Worm (Caenorhabditis elegans) whole organism, young adult: ENCODE measurements around the gene T24C2.5.
A peak's percentile ranks its signal among the peaks of the same experiment; 100 is the strongest.

ENCODE experiments used
- B0035.1 ChIP-seq: sonication (generic microtip); optimal IDR thresholded peaks from 2 replicates; lab custom pipeline; 2016; ENCODE audit warnings: missing genetic modification characterization, mild to moderate bottlenecking, missing compliant biosample characterization, missing genotype, missing genetic modification reagents
- F37B4.10 ChIP-seq: fragments of 200-800 bp; sonication (Bioruptor generic); IDR thresholded peaks from 2 replicates; pipeline ENCODE4 v1.3.6; 2022; ENCODE audit warnings: missing genetic modification characterization, missing compliant biosample characterization
- T26A5.8 ChIP-seq: sonication (generic microtip); optimal IDR thresholded peaks from 2 replicates; lab custom pipeline; 2016; ENCODE audit warnings: missing genetic modification characterization, missing compliant biosample characterization
- Y53G8AR.9 ChIP-seq: fragments of 200-800 bp; sonication (Bioruptor generic); conservative IDR thresholded peaks from 2 replicates; pipeline ENCODE4 v1.3.6; 2022; ENCODE audit warnings: missing genetic modification reagents, missing genetic modification characterization, missing compliant biosample characterization
- Y67H2A.10 ChIP-seq: fragments of 200-800 bp; sonication (Bioruptor generic); conservative IDR thresholded peaks from 2 replicates; pipeline ENCODE4 v1.3.6; 2022; ENCODE audit warnings: missing genetic modification reagents, missing genetic modification characterization, missing compliant biosample characterization
- Y95B8A.8 ChIP-seq: fragments of 200-800 bp; sonication (Bioruptor generic); IDR thresholded peaks from 2 replicates; pipeline ENCODE4 v1.3.6; 2022; ENCODE audit warnings: missing genetic modification reagents, missing genetic modification characterization, missing compliant biosample characterization
- ZK185.1 ChIP-seq: sonication (generic microtip); optimal IDR thresholded peaks from 2 replicates; lab custom pipeline; 2016; ENCODE audit warnings: mild to moderate bottlenecking, missing genetic modification characterization, missing compliant biosample characterization; ENCODE audit not compliant: poor library complexity, severe bottlenecking
- ama-1 ChIP-seq, 3 experiments: fragments of 150-350 bp in 1 of 3; sonication (generic microtip) in 2 of 3; optimal IDR thresholded peaks; 2 replicates each; lab custom pipeline; 2014 to 2018; ENCODE audit warnings: missing biosample characterization in 2 of 3, missing genetic modification characterization in 2 of 3, missing genetic modification reagents in 2 of 3
- attf-3 ChIP-seq: fragments of 200-800 bp; sonication (Bioruptor generic); conservative IDR thresholded peaks from 2 replicates; pipeline ENCODE4 v1.3.6; 2022; ENCODE audit warnings: missing genetic modification reagents, missing genetic modification characterization, missing compliant biosample characterization
- attf-6 ChIP-seq: fragments of 200-800 bp; sonication (Bioruptor generic); IDR thresholded peaks from 2 replicates; pipeline ENCODE4 v1.3.6; 2022; ENCODE audit warnings: missing genetic modification reagents, missing genetic modification characterization, missing compliant biosample characterization
- bed-1 ChIP-seq: fragments of 200-800 bp; sonication (Bioruptor generic); IDR thresholded peaks from 2 replicates; pipeline ENCODE4 v1.3.6; 2022; ENCODE audit warnings: missing genetic modification reagents, missing genetic modification characterization, missing compliant biosample characterization
- cebp-1 ChIP-seq, 2 experiments: fragments of 200-800 bp in 1 of 2; sonication (Bioruptor generic) in 1 of 2; sonication (generic microtip) in 1 of 2; IDR thresholded peaks in 1 of 2; optimal IDR thresholded peaks in 1 of 2; 2 replicates each; pipeline versions ENCODE4 v1.3.6 to Lab custom; 2017 to 2022; ENCODE audit warnings: missing compliant biosample characterization in 2 of 2, missing genetic modification characterization in 2 of 2, mild to moderate bottlenecking in 1 of 2, missing genetic modification reagents in 1 of 2, moderate library complexity in 1 of 2
- cebp-2 ChIP-seq: fragments of 200-800 bp; sonication (Bioruptor generic); IDR thresholded peaks from 2 replicates; pipeline ENCODE4 v1.3.6; 2022; ENCODE audit warnings: missing genetic modification characterization, missing compliant biosample characterization
- ceh-27 ChIP-seq: fragments of 200-800 bp; sonication (Bioruptor generic); optimal IDR thresholded peaks from 2 replicates; lab custom pipeline; 2018; ENCODE audit warnings: mild to moderate bottlenecking, missing genetic modification characterization, moderate library complexity, missing compliant biosample characterization
- ceh-58 ChIP-seq: fragments of 200-800 bp; sonication (Bioruptor generic); IDR thresholded peaks from 2 replicates; pipeline ENCODE4 v1.3.6; 2022; ENCODE audit warnings: missing genetic modification characterization, missing compliant biosample characterization
- efl-1 ChIP-seq: fragments of 150-350 bp; optimal IDR thresholded peaks from 2 replicates; lab custom pipeline; 2014; ENCODE audit warnings: missing biosample characterization, missing genetic modification reagents, missing genetic modification characterization
- egrh-3 ChIP-seq: fragments of 200-800 bp; sonication (Bioruptor generic); IDR thresholded peaks from 2 replicates; pipeline ENCODE4 v1.3.6; 2022; ENCODE audit warnings: missing genetic modification reagents, missing genetic modification characterization, missing compliant biosample characterization
- gei-17 ChIP-seq: fragments of 200-800 bp; sonication (Bioruptor generic); optimal IDR thresholded peaks from 2 replicates; lab custom pipeline; 2018; ENCODE audit warnings: mild to moderate bottlenecking, missing genetic modification characterization, missing compliant biosample characterization
- him-1 ChIP-seq: sonication (generic microtip); optimal IDR thresholded peaks from 2 replicates; lab custom pipeline; 2016; ENCODE audit warnings: missing genotype, missing genetic modification reagents, missing genetic modification characterization, missing compliant biosample characterization
- hlh-12 ChIP-seq: sonication (generic microtip); optimal IDR thresholded peaks from 2 replicates; lab custom pipeline; 2016; ENCODE audit warnings: missing genetic modification characterization, missing compliant biosample characterization
- hmg-1.2 ChIP-seq: fragments of 200-800 bp; sonication (Bioruptor generic); IDR thresholded peaks from 2 replicates; pipeline ENCODE4 v1.3.6; 2022; ENCODE audit warnings: missing genetic modification reagents, missing genetic modification characterization, missing compliant biosample characterization
- hrde-1 ChIP-seq: sonication (generic microtip); optimal IDR thresholded peaks from 2 replicates; lab custom pipeline; 2016; ENCODE audit warnings: missing genetic modification characterization, mild to moderate bottlenecking, missing compliant biosample characterization, moderate library complexity, missing genotype, missing genetic modification reagents, borderline replicate concordance
- lag-1 ChIP-seq: fragments of 200-800 bp; sonication (Bioruptor generic); IDR thresholded peaks from 2 replicates; pipeline ENCODE4 v1.3.6; 2022; ENCODE audit warnings: missing genetic modification reagents, missing genetic modification characterization, missing compliant biosample characterization
- let-607 ChIP-seq, 2 experiments: fragments of 200-800 bp in 1 of 2; sonication (Bioruptor generic) in 1 of 2; sonication (generic microtip) in 1 of 2; optimal IDR thresholded peaks; 2 replicates each; lab custom pipeline; 2016 to 2018; ENCODE audit warnings: mild to moderate bottlenecking in 2 of 2, missing compliant biosample characterization in 2 of 2, missing genetic modification characterization in 2 of 2, moderate library complexity in 2 of 2, missing genotype in 1 of 2
- lin-26 ChIP-seq: fragments of 200-800 bp; sonication (Bioruptor generic); IDR thresholded peaks from 2 replicates; pipeline ENCODE4 v1.3.6; 2022; ENCODE audit warnings: missing genetic modification reagents, missing genetic modification characterization, missing compliant biosample characterization
- lir-1 ChIP-seq: fragments of 200-800 bp; sonication (Bioruptor generic); conservative IDR thresholded peaks from 2 replicates; pipeline ENCODE4 v1.3.6; 2022; ENCODE audit warnings: missing genetic modification reagents, missing genetic modification characterization, missing compliant biosample characterization
- madf-6 ChIP-seq: fragments of 200-800 bp; sonication (Bioruptor generic); IDR thresholded peaks from 2 replicates; pipeline ENCODE4 v1.3.6; 2022; ENCODE audit warnings: missing genetic modification reagents, missing genetic modification characterization, missing compliant biosample characterization
- mes-4 ChIP-seq: sonication (generic microtip); optimal IDR thresholded peaks from 2 replicates; lab custom pipeline; 2016; ENCODE audit warnings: missing genotype, missing genetic modification characterization, missing compliant biosample characterization
- mxl-1 ChIP-seq: sonication (generic microtip); optimal IDR thresholded peaks from 2 replicates; lab custom pipeline; 2016; ENCODE audit warnings: missing genetic modification characterization, missing compliant biosample characterization
- nfyb-1 ChIP-seq: fragments of 200-800 bp; sonication (Bioruptor generic); IDR thresholded peaks from 2 replicates; pipeline ENCODE4 v1.3.6; 2022; ENCODE audit warnings: missing genetic modification reagents, missing genetic modification characterization, missing compliant biosample characterization
- nhr-90 ChIP-seq: sonication (generic microtip); optimal IDR thresholded peaks from 2 replicates; lab custom pipeline; 2016; ENCODE audit warnings: missing genotype, mild to moderate bottlenecking, missing genetic modification characterization, missing compliant biosample characterization
- pha-4 ChIP-seq: fragments of 150-350 bp; sonication (generic microtip); optimal IDR thresholded peaks from 2 replicates; lab custom pipeline; 2014; ENCODE audit warnings: missing biosample characterization, missing genetic modification reagents, missing genetic modification characterization
- repo-1 ChIP-seq: sonication (generic microtip); optimal IDR thresholded peaks from 2 replicates; lab custom pipeline; 2017; ENCODE audit warnings: mild to moderate bottlenecking, missing genetic modification characterization, missing compliant biosample characterization
- sea-2 ChIP-seq: fragments of 200-800 bp; sonication (Bioruptor generic); IDR thresholded peaks from 2 replicates; pipeline ENCODE4 v1.3.6; 2022; ENCODE audit warnings: missing genetic modification characterization, missing compliant biosample characterization
- snpc-3.4 ChIP-seq: sonication (generic microtip); optimal IDR thresholded peaks from 2 replicates; lab custom pipeline; 2017; ENCODE audit warnings: missing genetic modification characterization, mild to moderate bottlenecking, missing compliant biosample characterization, antibody characterized with exemption, moderate library complexity, missing genotype, missing genetic modification reagents
- tlf-1 ChIP-seq: fragments of 200-800 bp; sonication (Bioruptor generic); optimal IDR thresholded peaks from 2 replicates; lab custom pipeline; 2018; ENCODE audit warnings: mild to moderate bottlenecking, missing genetic modification characterization, missing compliant biosample characterization
- unc-62 ChIP-seq: fragments of 150-350 bp; optimal IDR thresholded peaks from 2 replicates; lab custom pipeline; 2014; ENCODE audit warnings: missing biosample characterization, missing genetic modification reagents, missing genetic modification characterization
- zfh-2 ChIP-seq: fragments of 200-800 bp; sonication (Bioruptor generic); conservative IDR thresholded peaks from 2 replicates; pipeline ENCODE4 v1.3.6; 2022; ENCODE audit warnings: missing genetic modification reagents, missing genetic modification characterization, missing compliant biosample characterization
- ztf-18 ChIP-seq: sonication (generic microtip); optimal IDR thresholded peaks from 2 replicates; lab custom pipeline; 2016; ENCODE audit warnings: missing genotype, mild to moderate bottlenecking, missing genetic modification characterization, missing compliant biosample characterization
- ztf-22 ChIP-seq: fragments of 200-800 bp; sonication (Bioruptor generic); optimal IDR thresholded peaks from 2 replicates; lab custom pipeline; 2018; ENCODE audit warnings: mild to moderate bottlenecking, missing genetic modification characterization, moderate library complexity, missing compliant biosample characterization
- ztf-26 ChIP-seq: sonication (generic microtip); optimal IDR thresholded peaks from 2 replicates; lab custom pipeline; 2017; ENCODE audit warnings: missing genetic modification characterization, missing compliant biosample characterization
- ztf-3 ChIP-seq: fragments of 200-800 bp; sonication (Bioruptor generic); optimal IDR thresholded peaks from 2 replicates; lab custom pipeline; 2018; ENCODE audit warnings: mild to moderate bottlenecking, missing genetic modification characterization, missing compliant biosample characterization

Gene T24C2.5

DNA sequence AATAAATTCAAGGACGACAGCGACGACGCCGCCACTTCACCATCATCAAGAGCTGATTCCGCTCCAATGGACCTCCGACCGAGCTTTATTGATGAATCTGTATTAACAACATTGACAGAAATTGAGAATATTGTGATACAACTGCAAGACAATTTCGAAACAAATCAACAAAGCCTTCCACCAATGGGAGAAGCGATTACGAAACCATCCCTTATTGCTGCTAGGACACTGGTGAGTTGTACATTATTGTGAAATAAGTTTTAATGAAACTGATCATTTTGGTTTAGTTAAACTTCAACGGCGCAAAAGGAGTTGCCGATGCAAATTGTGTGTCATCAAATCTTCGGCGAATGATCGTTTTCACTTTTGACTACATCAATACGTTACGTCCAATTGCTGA is 24.9 kb downstream of the T24C2.5 start:
- TF ChIP-seq cebp-1 (GFP tag; IDR thresholded peaks at IDR 0.05; lab: Robert Waterston, UW) = 0 out of 2 replicates have a peak, but pooled peaks have one; percentile 25
- peak; percentile 93 for TF ChIP-seq cebp-1 (tag; optimal IDR thresholded peaks at IDR 0.05; lab: Kevin White, UChicago)
- 0 out of 2 replicates have a peak, but pooled peaks have one; percentile 34 for TF ChIP-seq nfyb-1 (GFP tag; lab: Robert Waterston, UW)
- TF ChIP-seq lag-1 (GFP tag; lab: Robert Waterston, UW) = no peak

ce11 chrX:14559519-14560296 is 25.5 kb downstream of the T24C2.5 start:
- TF ChIP-seq hmg-1.2 (peak; percentile 7; the same call in 1 of the 2 replicates), T26A5.8 (tag; lab: Kevin White, UChicago) (no peak)

DNA sequence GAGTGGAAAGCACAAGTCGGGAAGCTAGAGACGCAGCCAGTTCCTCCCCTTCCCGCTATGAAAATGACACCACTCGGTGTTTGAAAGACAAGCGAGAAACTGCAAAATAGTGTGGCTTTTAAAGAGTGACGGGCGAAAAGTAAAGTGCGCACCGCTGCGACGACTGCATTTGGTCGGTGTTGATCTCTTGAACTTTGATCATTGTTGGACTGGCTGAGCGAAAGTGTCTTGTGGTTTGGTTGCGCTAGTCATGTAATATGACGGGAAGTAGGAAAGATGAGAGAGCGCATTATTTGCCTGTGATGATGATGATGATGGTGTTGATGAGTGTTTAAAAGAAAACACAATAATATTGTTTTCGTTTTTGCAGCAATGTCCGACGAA is 26.1 kb downstream of the T24C2.5 start:
- TF ChIP-seq egrh-3 (GFP tag; lab: Robert Waterston, UW) (no peak), sea-2 (GFP tag; lab: Robert Waterston, UW) (no peak), lir-1 (GFP tag; lab: Robert Waterston, UW) (no peak), tlf-1 (peak; percentile 66), bed-1 (GFP tag; lab: Robert Waterston, UW) (no peak), madf-6 (GFP tag; lab: Robert Waterston, UW) (no peak), Y95B8A.8 (GFP tag; lab: Robert Waterston, UW) (no peak), attf-6 (no peak), hmg-1.2 (peak; percentile 59; the same call in 1 of the 2 replicates), attf-3 (GFP tag; lab: Robert Waterston, UW) (no peak), zfh-2 (GFP tag; lab: Robert Waterston, UW) (peak; percentile 79), let-607 (tag; optimal IDR thresholded peaks at IDR 0.05; lab: Kevin White, UChicago) (peak; percentile 9 to 37), him-1 (tag; lab: Kevin White, UChicago) (no peak), ZK185.1 (tag; lab: Kevin White, UChicago) (peak; percentile 49), unc-62 (GFP tag; lab: Kevin White, UChicago) (peak; percentile 70), hrde-1 (tag; lab: Kevin White, UChicago) (no peak), snpc-3.4 (tag; lab: Kevin White, UChicago) (no peak), lin-26 (GFP tag; lab: Robert Waterston, UW) (peak; percentile 46; the same call in 1 of the 2 replicates), ztf-18 (tag; lab: Kevin White, UChicago) (peak; percentile 49), ztf-3 (peak; percentile 10), ceh-27 (GFP tag; lab: Kevin White, UChicago) (peak; percentile 85), Y53G8AR.9 (GFP tag; lab: Robert Waterston, UW) (no peak), hlh-12 (tag; lab: Kevin White, UChicago) (no peak), cebp-2 (GFP tag; lab: Robert Waterston, UW) (no peak), ztf-22 (peak; percentile 14), B0035.1 (tag; lab: Kevin White, UChicago) (no peak), ztf-26 (tag; lab: Kevin White, UChicago) (peak; percentile 69), mes-4 (no peak), repo-1 (tag; lab: Kevin White, UChicago) (peak; percentile 53), pha-4 (tag; lab: Kevin White, UChicago) (peak; percentile 83), gei-17 (GFP tag; lab: Kevin White, UChicago) (peak; percentile 67), ama-1 (optimal IDR thresholded peaks at IDR 0.05; lab: Kevin White, UChicago) (no peak), ama-1 (GFP tag; optimal IDR thresholded peaks at IDR 0.05; lab: Kevin White, UChicago) (no peak), efl-1 (GFP tag; lab: Kevin White, UChicago) (no peak), ceh-58 (no peak), Y67H2A.10 (no peak), nhr-90 (tag; lab: Kevin White, UChicago) (peak; percentile 73), cebp-1 (GFP tag; IDR thresholded peaks at IDR 0.05; lab: Robert Waterston, UW) (peak; percentile 48; the same call in 1 of the 2 replicates), cebp-1 (tag; optimal IDR thresholded peaks at IDR 0.05; lab: Kevin White, UChicago) (peak; percentile 90), F37B4.10 (GFP tag; lab: Robert Waterston, UW) (no peak), mxl-1 (no peak)
